Worm (Caenorhabditis elegans) whole organism, mixed stage, embryonic: Measurements from ENCODE around the gene tmed-4.

Experiments used
- ham-2 ChIP-seq: fragments of 200-800 bp; sonication (Bioruptor generic); optimal IDR thresholded peaks from 2 replicates; lab custom pipeline; 2018; ENCODE audit warnings: mild to moderate bottlenecking, missing genetic modification characterization, missing compliant biosample characterization
- mep-1 ChIP-seq: fragments of 150-350 bp; optimal IDR thresholded peaks from 2 replicates; lab custom pipeline; 2017; ENCODE audit warnings: missing biosample characterization, missing genetic modification reagents, missing genetic modification characterization, inconsistent platforms
- snpc-4 ChIP-seq: fragments of 150-350 bp; optimal IDR thresholded peaks from 2 replicates; lab custom pipeline; 2014; ENCODE audit warnings: missing biosample characterization, missing genetic modification characterization
- sptf-1 ChIP-seq: sonication (generic microtip); optimal IDR thresholded peaks from 2 replicates; lab custom pipeline; 2017; ENCODE audit warnings: mild to moderate bottlenecking, missing genetic modification characterization, moderate library complexity, missing compliant biosample characterization

- TF ChIP-seq snpc-4 = no peak
- no peak for TF ChIP-seq mep-1 (tag; lab: Kevin White, UChicago)
- TF ChIP-seq sptf-1 (tag; lab: Kevin White, UChicago) = no peak
- no peak for TF ChIP-seq ham-2
These were observed 14.7 kb downstream of the tmed-4 start, which contains the start of gene algn-7 for ce11 chrV:19934223-19934622.
